Fruit fly (Drosophila melanogaster): ENCODE measurements around the gene RanBP3.
A peak's percentile ranks its signal among the peaks of the same experiment; 100 is the strongest.

The RanBP3 gene

DNA sequence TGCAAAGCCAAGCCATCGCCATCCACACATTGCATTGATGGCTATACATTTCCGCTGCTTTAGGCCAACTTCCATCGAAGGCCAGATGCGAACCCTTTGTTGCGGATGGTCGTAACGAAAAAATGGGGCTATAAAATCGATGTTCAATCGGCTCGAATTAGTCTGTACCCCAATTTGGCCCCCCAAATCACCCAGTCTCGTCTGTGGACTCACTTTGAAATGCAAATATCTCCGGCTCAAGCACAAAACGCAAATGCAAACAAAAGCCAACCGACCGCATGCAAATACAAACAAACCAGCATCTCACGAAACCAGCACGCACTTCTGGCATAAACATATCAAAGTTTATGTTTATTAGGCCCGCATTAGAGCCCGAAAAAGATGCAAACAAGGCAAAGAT, 16.3 kb downstream of the RanBP3 start:
- TF ChIP-seq tio (GFP tag; optimal IDR thresholded peaks at IDR 0.05) (no peak), CG12071 (GFP tag; optimal IDR thresholded peaks at IDR 0.05) (peak; percentile 14), Ravus (GFP tag; IDR thresholded peaks at IDR 0.05) (no peak), CG12769 (tag; optimal IDR thresholded peaks at IDR 0.05) (peak; percentile 59), Awh (GFP tag; IDR thresholded peaks at IDR 0.05) (peak; percentile 58; the same call in 1 of the 2 replicates), HLHmδ (GFP tag; optimal IDR thresholded peaks at IDR 0.05) (no peak), so (GFP tag; IDR thresholded peaks at IDR 0.05) (0 out of 3 replicates have a peak, but pooled peaks have one; percentile 21), toy (GFP tag; IDR thresholded peaks at IDR 0.05) (no peak), E2f1 (GFP tag; IDR thresholded peaks at IDR 0.05) (no peak), HLH4C (GFP tag; IDR thresholded peaks at IDR 0.05; ENCODE audit: partially characterized antibody) (no peak), Myb (GFP tag; optimal IDR thresholded peaks at IDR 0.05) (no peak), HHEX (GFP tag; optimal IDR thresholded peaks at IDR 0.05) (no peak), pho (GFP tag; optimal IDR thresholded peaks at IDR 0.05) (no peak), Aef1 (GFP tag; IDR thresholded peaks at IDR 0.05) (no peak), Fer3 (tag; optimal IDR thresholded peaks at IDR 0.05) (no peak), ATbp (GFP tag; optimal IDR thresholded peaks at IDR 0.05) (peak; percentile 42), hth (optimal IDR thresholded peaks at IDR 0.05) (no peak), CG1603 (tag; optimal IDR thresholded peaks at IDR 0.05) (no peak), CG12942 (GFP tag; optimal IDR thresholded peaks at IDR 0.05) (no peak), CG14014 (GFP tag; IDR thresholded peaks at IDR 0.05) (no peak), CG10274 (GFP tag; optimal IDR thresholded peaks at IDR 0.05) (no peak), CG10654 (GFP tag; optimal IDR thresholded peaks at IDR 0.05) (no peak), unpg (GFP tag; optimal IDR thresholded peaks at IDR 0.05) (no peak), abd-A (tag; optimal IDR thresholded peaks at IDR 0.05) (peak; percentile 62), vvl (GFP tag; IDR thresholded peaks at IDR 0.05) (peak; percentile 62; the same call in 1 of the 2 replicates), CG13894 (tag; optimal IDR thresholded peaks at IDR 0.05) (no peak), Eip74EF (GFP tag; optimal IDR thresholded peaks at IDR 0.05) (peak in 1 of 2 experiments; percentile 16), CG30431 (GFP tag; optimal IDR thresholded peaks at IDR 0.05) (no peak), H15 (GFP tag; IDR thresholded peaks at IDR 0.05) (peak; percentile 42; the same call in 1 of the 3 replicates), zf30C (GFP tag; optimal IDR thresholded peaks at IDR 0.05) (no peak), Med (GFP tag) (peak; percentile 65), gcm (GFP tag; optimal IDR thresholded peaks at IDR 0.05) (no peak), Doc3 (GFP tag; IDR thresholded peaks at IDR 0.05; ENCODE audit: partially characterized antibody) (no peak), chn (GFP tag; optimal IDR thresholded peaks at IDR 0.05) (no peak), pb (GFP tag; optimal IDR thresholded peaks at IDR 0.05) (peak; percentile 7), oc (tag; optimal IDR thresholded peaks at IDR 0.05) (peak; percentile 17), Sry-δ (GFP tag; optimal IDR thresholded peaks at IDR 0.05) (no peak), zfh2 (GFP tag; optimal IDR thresholded peaks at IDR 0.05) (no peak), CG4617 (GFP tag; optimal IDR thresholded peaks at IDR 0.05; ENCODE audit: borderline replicate concordance) (no peak), CG13287 (GFP tag; IDR thresholded peaks at IDR 0.05; ENCODE audit: partially characterized antibody) (no peak), Xbp1 (GFP tag; optimal IDR thresholded peaks at IDR 0.05) (no peak), CG8281 (tag; optimal IDR thresholded peaks at IDR 0.05) (no peak), CG5953 (GFP tag; IDR thresholded peaks at IDR 0.05) (no peak), CG12219 (GFP tag; optimal IDR thresholded peaks at IDR 0.05) (no peak), Xrp1 (GFP tag; IDR thresholded peaks at IDR 0.05) (0 out of 2 replicates have a peak, but pooled peaks have one; percentile 16), Dp (GFP tag; optimal IDR thresholded peaks at IDR 0.05) (no peak), ci (GFP tag; IDR thresholded peaks at IDR 0.05) (peak; percentile 54; the same call in 1 of the 3 replicates)
